Fruit fly (Drosophila melanogaster): ENCODE results near the gene sog.

sog gene

dm6 chrX:15579579-15579978 lies 53.7 kb downstream of the sog start (continued):
- TF ChIP-seq CG1832 (GFP tag; optimal IDR thresholded peaks at IDR 0.05), result no peak
- peak; percentile 89 for TF ChIP-seq CG8765 (GFP tag; IDR thresholded peaks at IDR 0.05)
- TF ChIP-seq Asciz (GFP tag; optimal IDR thresholded peaks at IDR 0.05), result peak; percentile 75
- TF ChIP-seq CG30020 (tag; optimal IDR thresholded peaks at IDR 0.05), result peak; percentile 60
- peak; percentile 90 for TF ChIP-seq so (GFP tag; IDR thresholded peaks at IDR 0.05)
- peak; percentile 99 for TF ChIP-seq Med (GFP tag)
- TF ChIP-seq Camta (GFP tag; optimal IDR thresholded peaks at IDR 0.05), result peak; percentile 88
- peak; percentile 97 for TF ChIP-seq CG9932 (GFP tag; IDR thresholded peaks at IDR 0.05)
- peak; percentile 93 for TF ChIP-seq CG7786 (GFP tag; optimal IDR thresholded peaks at IDR 0.05)
- peak; percentile 92 for TF ChIP-seq Mad (GFP tag; optimal IDR thresholded peaks at IDR 0.05)
- TF ChIP-seq ci (GFP tag; IDR thresholded peaks at IDR 0.05), result peak; percentile 96
- TF ChIP-seq CG7745 (tag; optimal IDR thresholded peaks at IDR 0.05), result peak; percentile 12
- TF ChIP-seq CG10321 (GFP tag; IDR thresholded peaks at IDR 0.05), result peak; percentile 71
- TF ChIP-seq salm (tag; optimal IDR thresholded peaks at IDR 0.05), result peak; percentile 75
- TF ChIP-seq unpg (GFP tag; optimal IDR thresholded peaks at IDR 0.05), result peak; percentile 92
- peak; percentile 49 for TF ChIP-seq CG2116 (GFP tag; optimal IDR thresholded peaks at IDR 0.05)
- peak; percentile 93 for TF ChIP-seq otp (GFP tag; IDR thresholded peaks at IDR 0.05)
- TF ChIP-seq pfk (GFP tag; optimal IDR thresholded peaks at IDR 0.05), result no peak
- peak; percentile 90 for TF ChIP-seq mirr (GFP tag; optimal IDR thresholded peaks at IDR 0.05)
- TF ChIP-seq CG17361 (GFP tag; IDR thresholded peaks at IDR 0.05), result peak; percentile 86
- no peak for TF ChIP-seq Bgb (GFP tag; IDR thresholded peaks at IDR 0.05; ENCODE audit: partially characterized antibody)
- TF ChIP-seq CG11093 (GFP tag; IDR thresholded peaks at IDR 0.05), result peak; percentile 83; the same call in 2 of the 3 replicates
- TF ChIP-seq Sox102F (GFP tag; optimal IDR thresholded peaks at IDR 0.05), result peak; percentile 84
- peak; percentile 86 for TF ChIP-seq CG6272 (GFP tag; IDR thresholded peaks at IDR 0.05)
- TF ChIP-seq jumu (GFP tag; optimal IDR thresholded peaks at IDR 0.05), result peak; percentile 89
- TF ChIP-seq hkb (optimal IDR thresholded peaks at IDR 0.05), result no peak
- TF ChIP-seq hkb (GFP tag; IDR thresholded peaks at IDR 0.05), result peak; percentile 92
- TF ChIP-seq TFAM (GFP tag; optimal IDR thresholded peaks at IDR 0.05), result peak; percentile 27
- peak; percentile 92 for TF ChIP-seq schlank (tag; optimal IDR thresholded peaks at IDR 0.05)
- TF ChIP-seq prd (optimal IDR thresholded peaks at IDR 0.05), result no peak
- peak; percentile 96 for TF ChIP-seq prd (GFP tag; IDR thresholded peaks at IDR 0.05)
- peak; percentile 76 for TF ChIP-seq klu (GFP tag; IDR thresholded peaks at IDR 0.05)
- peak; percentile 93 for TF ChIP-seq HHEX (GFP tag; optimal IDR thresholded peaks at IDR 0.05)
- peak; percentile 88 for TF ChIP-seq CG10979 (tag; optimal IDR thresholded peaks at IDR 0.05)
- TF ChIP-seq CG4707 (GFP tag; optimal IDR thresholded peaks at IDR 0.05), result peak; percentile 76
- TF ChIP-seq Hr3 (GFP tag; optimal IDR thresholded peaks at IDR 0.05), result peak; percentile 83
- TF ChIP-seq CG8944 (GFP tag; optimal IDR thresholded peaks at IDR 0.05), result peak; percentile 89
- peak; percentile 83 for TF ChIP-seq pb (GFP tag; optimal IDR thresholded peaks at IDR 0.05)
- peak; percentile 84 for TF ChIP-seq CG31441 (GFP tag; IDR thresholded peaks at IDR 0.05)
- peak; percentile 89 for TF ChIP-seq CG9876 (GFP tag; optimal IDR thresholded peaks at IDR 0.05)
- peak; percentile 83 for TF ChIP-seq CG11723 (GFP tag; optimal IDR thresholded peaks at IDR 0.05)
- TF ChIP-seq seq (GFP tag; IDR thresholded peaks at IDR 0.05), result peak; percentile 92
- peak; percentile 88 for TF ChIP-seq CG8924 (tag; optimal IDR thresholded peaks at IDR 0.05)
- TF ChIP-seq NC2α (GFP tag; optimal IDR thresholded peaks at IDR 0.05), result peak; percentile 84
- peak; percentile 92 for TF ChIP-seq CG9817 (tag; optimal IDR thresholded peaks at IDR 0.05)
- peak; percentile 93 for TF ChIP-seq gsb (GFP tag; IDR thresholded peaks at IDR 0.05)
- TF ChIP-seq disco-r (GFP tag; optimal IDR thresholded peaks at IDR 0.05), result peak; percentile 74
- TF ChIP-seq ara (GFP tag; IDR thresholded peaks at IDR 0.05), result peak; percentile 92
- no peak for TF ChIP-seq amos (GFP tag; IDR thresholded peaks at IDR 0.05; ENCODE audit: partially characterized antibody)
- TF ChIP-seq crc (GFP tag; optimal IDR thresholded peaks at IDR 0.05), result peak; percentile 86
- peak; percentile 62 for TF ChIP-seq da (GFP tag; optimal IDR thresholded peaks at IDR 0.05)
- TF ChIP-seq CG33213 (GFP tag; optimal IDR thresholded peaks at IDR 0.05), result peak; percentile 86
